Fruit fly (Drosophila melanogaster): ENCODE data around the gene mid.
A peak's percentile ranks its signal among the peaks of the same experiment; 100 is the strongest.

Gene mid

DNA sequence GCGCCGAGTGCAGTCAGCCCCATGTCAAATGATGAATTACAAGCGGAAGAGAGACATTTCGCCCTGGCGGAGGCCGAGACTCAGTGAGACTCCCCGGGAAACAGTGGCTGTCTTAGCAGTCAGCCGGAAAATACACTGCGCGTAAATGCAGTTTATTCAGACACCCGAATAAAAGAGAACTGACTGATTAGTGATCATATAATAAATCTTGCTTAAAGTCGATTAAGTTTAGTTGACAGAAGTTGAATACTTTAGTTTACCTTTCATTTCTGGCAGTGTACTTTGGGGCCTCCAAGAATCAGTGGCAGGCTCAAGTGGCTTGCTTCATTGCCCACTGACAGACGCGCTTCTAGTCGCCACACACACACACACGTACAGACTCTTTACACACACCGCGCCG lies 29.8 kb downstream of the mid start (continued):
- TF ChIP-seq Sry-δ (GFP tag; optimal IDR thresholded peaks at IDR 0.05) = no peak
- peak; percentile 15 for TF ChIP-seq CG10267 (tag; optimal IDR thresholded peaks at IDR 0.05)
- 0 out of 2 replicates have a peak, but pooled peaks have one; percentile 27 for TF ChIP-seq CG10959 (GFP tag; IDR thresholded peaks at IDR 0.05)
- TF ChIP-seq CG13775 (GFP tag; optimal IDR thresholded peaks at IDR 0.05) = peak; percentile 24
- peak; percentile 4 for TF ChIP-seq CG8388 (GFP tag; optimal IDR thresholded peaks at IDR 0.05)
- TF ChIP-seq CG3995 (GFP tag; optimal IDR thresholded peaks at IDR 0.05) = no peak
- TF ChIP-seq aop (GFP tag; IDR thresholded peaks at IDR 0.05) = no peak
- peak; percentile 11 for TF ChIP-seq Blimp-1 (GFP tag; optimal IDR thresholded peaks at IDR 0.05)
- TF ChIP-seq CG4404 (GFP tag; IDR thresholded peaks at IDR 0.05) = peak; percentile 35; the same call in 1 of the 2 replicates
- no peak for TF ChIP-seq Lim3 (GFP tag; IDR thresholded peaks at IDR 0.05)
- TF ChIP-seq Drgx (GFP tag; IDR thresholded peaks at IDR 0.05) = peak; percentile 65
- TF ChIP-seq Hr3 (GFP tag; optimal IDR thresholded peaks at IDR 0.05) = no peak
- no peak for TF ChIP-seq Mrtf (GFP tag; IDR thresholded peaks at IDR 0.05)

DNA sequence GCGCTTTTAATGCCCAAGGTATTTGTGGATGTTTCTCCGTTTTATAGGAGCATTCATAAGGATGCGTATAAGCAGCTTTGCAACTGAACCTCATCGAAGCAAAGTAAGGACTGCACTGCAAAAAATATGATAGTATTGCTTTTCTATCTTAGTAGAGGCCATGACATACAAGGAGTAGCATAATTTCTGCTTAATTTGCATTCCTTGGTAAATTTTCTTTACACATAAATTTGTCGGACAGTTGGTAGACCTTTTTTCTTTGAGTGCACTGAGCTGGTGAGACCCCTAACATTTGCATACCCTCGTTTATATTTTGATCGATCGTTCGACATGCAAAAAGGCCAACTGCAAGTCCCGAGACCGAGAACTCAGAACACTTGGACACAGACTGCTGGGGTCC lies 31.5 kb downstream of the mid start:
- TF ChIP-seq CG15011 (GFP tag; optimal IDR thresholded peaks at IDR 0.05) = no peak
- TF ChIP-seq vvl (GFP tag; IDR thresholded peaks at IDR 0.05) = no peak
- TF ChIP-seq dmrt99B (tag; optimal IDR thresholded peaks at IDR 0.05) = no peak
- no peak for TF ChIP-seq vnd (GFP tag; IDR thresholded peaks at IDR 0.05; ENCODE audit: partially characterized antibody)
- no peak for TF ChIP-seq CG4282 (GFP tag; optimal IDR thresholded peaks at IDR 0.05)
- no peak for TF ChIP-seq CG18262 (tag; optimal IDR thresholded peaks at IDR 0.05)
- TF ChIP-seq ssp (GFP tag; IDR thresholded peaks at IDR 0.05) = no peak
- no peak for TF ChIP-seq klu (GFP tag; IDR thresholded peaks at IDR 0.05)
- TF ChIP-seq Max (GFP tag; optimal IDR thresholded peaks at IDR 0.05) = no peak
- TF ChIP-seq grau (tag; optimal IDR thresholded peaks at IDR 0.05) = no peak
- TF ChIP-seq Elba2 (GFP tag; optimal IDR thresholded peaks at IDR 0.05) = no peak
- TF ChIP-seq Camta (GFP tag; optimal IDR thresholded peaks at IDR 0.05) = no peak
- TF ChIP-seq CG3281 (GFP tag; optimal IDR thresholded peaks at IDR 0.05) = no peak
- TF ChIP-seq wek (GFP tag; optimal IDR thresholded peaks at IDR 0.05) = no peak
- no peak for TF ChIP-seq CG7745 (tag; optimal IDR thresholded peaks at IDR 0.05)
- TF ChIP-seq CG14860 (GFP tag; IDR thresholded peaks at IDR 0.05; ENCODE audit: partially characterized antibody) = no peak
- TF ChIP-seq CG10147 (GFP tag; optimal IDR thresholded peaks at IDR 0.05) = no peak
- peak; percentile 28 for TF ChIP-seq lbe (GFP tag; optimal IDR thresholded peaks at IDR 0.05)
- no peak for TF ChIP-seq CG9932 (GFP tag; IDR thresholded peaks at IDR 0.05)
- TF ChIP-seq Usf (GFP tag; optimal IDR thresholded peaks at IDR 0.05) = no peak
- TF ChIP-seq Nf-YB (GFP tag; optimal IDR thresholded peaks at IDR 0.05) = no peak
- TF ChIP-seq cas (GFP tag; IDR thresholded peaks at IDR 0.05) = no peak
- TF ChIP-seq Dbx (GFP tag; IDR thresholded peaks at IDR 0.05) = no peak
- TF ChIP-seq H2.0 (GFP tag; IDR thresholded peaks at IDR 0.05) = no peak
- no peak for TF ChIP-seq CG10267 (tag; optimal IDR thresholded peaks at IDR 0.05)
- TF ChIP-seq Opbp (GFP tag; IDR thresholded peaks at IDR 0.05; ENCODE audit: partially characterized antibody) = no peak
- no peak for TF ChIP-seq CG16815 (GFP tag; optimal IDR thresholded peaks at IDR 0.05)
- TF ChIP-seq tup (GFP tag; optimal IDR thresholded peaks at IDR 0.05) = no peak
- no peak for TF ChIP-seq stwl (tag; optimal IDR thresholded peaks at IDR 0.05)
- TF ChIP-seq gem (tag; optimal IDR thresholded peaks at IDR 0.05) = no peak
- TF ChIP-seq CG34224 (GFP tag; IDR thresholded peaks at IDR 0.05; ENCODE audit: partially characterized antibody) = no peak
- TF ChIP-seq CG16779 (GFP tag; IDR thresholded peaks at IDR 0.05) = no peak
- TF ChIP-seq Lim3 (GFP tag; IDR thresholded peaks at IDR 0.05) = no peak
- TF ChIP-seq Oli (tag; optimal IDR thresholded peaks at IDR 0.05) = no peak
- TF ChIP-seq en (GFP tag; optimal IDR thresholded peaks at IDR 0.05) = no peak
- no peak for TF ChIP-seq CG14014 (GFP tag; IDR thresholded peaks at IDR 0.05)
- TF ChIP-seq lola (GFP tag; optimal IDR thresholded peaks at IDR 0.05) = no peak
- TF ChIP-seq Xrp1 (GFP tag; IDR thresholded peaks at IDR 0.05) = peak; percentile 26; the same call in 1 of the 2 replicates
- no peak for TF ChIP-seq abd-A (tag; optimal IDR thresholded peaks at IDR 0.05)

Measured in whole organism, embryonic.